Worm (Caenorhabditis elegans): Measurements from ENCODE around the gene C09B9.85.
"Not testable (repeated sequence)": the region's sequence is repeated elsewhere in the genome, so short reads cannot be mapped to it uniquely, and the experiment has no call there.

Gene C09B9.85

ce11 chrIV:5064961-5065360 lies 39.4 kb upstream of the C09B9.85 start, which contains the start of gene msp-53:
msp-53 (minus strand) TSS chrIV:5065061.
- not testable (repeated sequence) for TF ChIP-seq ceh-24, fkh-6, sox-4 (tag; optimal IDR thresholded peaks at IDR 0.05)

- TF ChIP-seq lim-6 (tag; optimal IDR thresholded peaks at IDR 0.05) (no peak), F13H6.1 (tag; optimal IDR thresholded peaks at IDR 0.05) (no peak), rnt-1 (tag; optimal IDR thresholded peaks at IDR 0.05) (no peak), hlh-8 (tag; optimal IDR thresholded peaks at IDR 0.05) (no peak), che-1 (tag; optimal IDR thresholded peaks at IDR 0.05) (no peak), gmeb-2 (tag; optimal IDR thresholded peaks at IDR 0.05) (no peak), pros-1 (tag; optimal IDR thresholded peaks at IDR 0.05) (no peak), ceh-45 (GFP tag; IDR thresholded peaks at IDR 0.05) (no peak), syd-9 (tag; optimal IDR thresholded peaks at IDR 0.05) (no peak)
These were observed 37.8 kb upstream of the C09B9.85 start for ce11 chrIV:5063297-5063696.

ce11 chrIV:5062278-5062677 lies 36.7 kb upstream of the C09B9.85 start, which contains the start of gene msp-57:
msp-57 (plus strand) TSS chrIV:5062578.
- TF ChIP-seq odd-2, hlh-6, fkh-6 (tag; optimal IDR thresholded peaks at IDR 0.05): not testable (repeated sequence)

- TF ChIP-seq ets-4 (tag; optimal IDR thresholded peaks at IDR 0.05), result no peak
- no peak for TF ChIP-seq nhr-11 (tag; optimal IDR thresholded peaks at IDR 0.05)
- TF ChIP-seq hlh-30 (tag; optimal IDR thresholded peaks at IDR 0.05; ENCODE audit: insufficient read depth), result no peak
- no peak for TF ChIP-seq lim-6 (tag; optimal IDR thresholded peaks at IDR 0.05)
- TF ChIP-seq pha-2 (tag; optimal IDR thresholded peaks at IDR 0.05), result no peak
- no peak for TF ChIP-seq T23F11.4 (GFP tag; optimal IDR thresholded peaks at IDR 0.05)
- TF ChIP-seq ztf-16 (tag; optimal IDR thresholded peaks at IDR 0.05), result no peak
- no peak for TF ChIP-seq pax-1 (tag; optimal IDR thresholded peaks at IDR 0.05)
- no peak for TF ChIP-seq fax-1 (tag; optimal IDR thresholded peaks at IDR 0.05)
- TF ChIP-seq zip-5 (tag; optimal IDR thresholded peaks at IDR 0.05), result no peak
- TF ChIP-seq pha-4 (tag; optimal IDR thresholded peaks at IDR 0.05), result no peak
- no peak for TF ChIP-seq unc-55 (GFP tag; optimal IDR thresholded peaks at IDR 0.05)
- no peak for TF ChIP-seq rnt-1 (tag; optimal IDR thresholded peaks at IDR 0.05)
- TF ChIP-seq che-1 (tag; optimal IDR thresholded peaks at IDR 0.05), result no peak
- TF ChIP-seq ceh-9 (tag; optimal IDR thresholded peaks at IDR 0.05), result no peak
These were observed 35.4 kb upstream of the C09B9.85 start, which contains the start of gene C09B9.7 for ce11 chrIV:5060984-5061383. C09B9.7 (minus strand) TSS chrIV:5061084.

- no peak for TF ChIP-seq zip-5 (tag; optimal IDR thresholded peaks at IDR 0.05)
- no peak for TF ChIP-seq sox-4 (tag; optimal IDR thresholded peaks at IDR 0.05)
- TF ChIP-seq fax-1 (tag; optimal IDR thresholded peaks at IDR 0.05), result no peak
- no peak for TF ChIP-seq ceh-24 (tag; optimal IDR thresholded peaks at IDR 0.05)
- no peak for TF ChIP-seq elt-2 (tag; optimal IDR thresholded peaks at IDR 0.05)
- TF ChIP-seq ref-2 (tag; optimal IDR thresholded peaks at IDR 0.05), result no peak
- TF ChIP-seq npax-4 (tag; optimal IDR thresholded peaks at IDR 0.05), result no peak
- no peak for TF ChIP-seq pax-1 (tag; optimal IDR thresholded peaks at IDR 0.05)
- TF ChIP-seq rnt-1 (tag; optimal IDR thresholded peaks at IDR 0.05), result no peak
- TF ChIP-seq che-1 (tag; optimal IDR thresholded peaks at IDR 0.05), result no peak
These were observed 30.5 kb upstream of the C09B9.85 start, which contains the start of gene msp-55 for ce11 chrIV:5055964-5056588. msp-55 (minus strand) TSS chrIV:5056014.

ce11 chrIV:5054297-5054696 lies 28.8 kb upstream of the C09B9.85 start:
- TF ChIP-seq pha-2 (tag; optimal IDR thresholded peaks at IDR 0.05) (no peak), lin-11 (tag; optimal IDR thresholded peaks at IDR 0.05) (no peak), ets-4 (tag; optimal IDR thresholded peaks at IDR 0.05) (no peak), fax-1 (tag; optimal IDR thresholded peaks at IDR 0.05) (no peak), hlh-13 (GFP tag; optimal IDR thresholded peaks at IDR 0.05) (no peak), hlh-6 (tag; optimal IDR thresholded peaks at IDR 0.05) (no peak), unc-55 (GFP tag; optimal IDR thresholded peaks at IDR 0.05) (no peak), K09A11.1 (tag; optimal IDR thresholded peaks at IDR 0.05; ENCODE audit: insufficient read depth) (no peak), odd-2 (tag; optimal IDR thresholded peaks at IDR 0.05) (no peak), ttx-3 (tag; optimal IDR thresholded peaks at IDR 0.05) (no peak), ama-1 (optimal IDR thresholded peaks at IDR 0.05) (no peak), pax-1 (tag; optimal IDR thresholded peaks at IDR 0.05) (no peak), sox-2 (GFP tag; IDR thresholded peaks at IDR 0.05) (no peak), ceh-14 (tag; optimal IDR thresholded peaks at IDR 0.05) (no peak), Y22D7AL.16 (tag; optimal IDR thresholded peaks at IDR 0.05) (no peak), fkh-6 (tag; optimal IDR thresholded peaks at IDR 0.05) (no peak), madf-2 (tag; optimal IDR thresholded peaks at IDR 0.05) (no peak)

Measured in whole organism, late embryonic.